Fruit fly (Drosophila melanogaster): ENCODE results near the gene Nepl6.

- TF ChIP-seq Bteb2 (GFP tag; optimal IDR thresholded peaks at IDR 0.05) (no peak), kay (GFP tag; optimal IDR thresholded peaks at IDR 0.05) (no peak), wor (GFP tag; IDR thresholded peaks at IDR 0.05) (no peak), prd (optimal IDR thresholded peaks at IDR 0.05) (no peak), prd (GFP tag; IDR thresholded peaks at IDR 0.05) (no peak), ab (GFP tag; optimal IDR thresholded peaks at IDR 0.05) (no peak), zen2 (GFP tag; IDR thresholded peaks at IDR 0.05; ENCODE audit: partially characterized antibody) (no peak), pum (GFP tag; optimal IDR thresholded peaks at IDR 0.05) (no peak), lilli (GFP tag; optimal IDR thresholded peaks at IDR 0.05) (no peak), H2.0 (GFP tag; IDR thresholded peaks at IDR 0.05) (no peak)
Measured at dm6 chr2L:6358218-6358617, 27.1 kb downstream of the Nepl6 start, which contains the start of gene CG9500.

Data from whole organism, embryonic.